Worm (Caenorhabditis elegans) whole organism, L4 larva: Measurements from ENCODE around the gene srt-41.
"Not testable (repeated sequence)": the region's sequence is repeated elsewhere in the genome, so short reads cannot be mapped to it uniquely, and the experiment has no call there.

Experiments
- F49E8.2 ChIP-seq: sonication (generic microtip); optimal IDR thresholded peaks from 2 replicates; lab custom pipeline; 2016; ENCODE audit warnings: missing compliant biosample characterization, mild to moderate bottlenecking, missing genetic modification characterization, borderline replicate concordance
- aha-1 ChIP-seq: fragments of 150-350 bp; peaks from one replicate; lab custom pipeline; 2014; ENCODE audit warnings: missing biosample characterization, missing genetic modification characterization
- lsy-2 ChIP-seq, 2 experiments: fragments of 150-350 bp in 1 of 2; sonication (generic microtip) in 1 of 2; optimal IDR thresholded peaks; 2 replicates each; lab custom pipeline; 2014 to 2017; ENCODE audit warnings: missing biosample characterization in 2 of 2, missing genetic modification characterization in 2 of 2
- rbr-2 ChIP-seq: sonication (generic microtip); optimal IDR thresholded peaks from 2 replicates; lab custom pipeline; 2016; ENCODE audit warnings: missing genotype, missing genetic modification characterization, missing compliant biosample characterization
- unc-130 ChIP-seq: sonication (generic microtip); optimal IDR thresholded peaks from 2 replicates; lab custom pipeline; 2016; ENCODE audit warnings: missing genetic modification reagents, missing genetic modification characterization, missing compliant biosample characterization
- ztf-11 ChIP-seq: fragments of 150-350 bp; optimal IDR thresholded peaks from 2 replicates; lab custom pipeline; 2014; ENCODE audit warnings: missing biosample characterization, missing genetic modification characterization
- ztf-7 ChIP-seq: fragments of 150-350 bp; optimal IDR thresholded peaks from 2 replicates; lab custom pipeline; 2014; ENCODE audit warnings: missing biosample characterization, missing genetic modification characterization

- TF ChIP-seq unc-130 (GFP tag; lab: Kevin White, UChicago); aha-1 (tag; lab: Kevin White, UChicago); F49E8.2 (tag; lab: Kevin White, UChicago); ztf-11 (tag; lab: Kevin White, UChicago); lsy-2 (tag; optimal IDR thresholded peaks at IDR 0.05; lab: Kevin White, UChicago); ztf-7 (tag; lab: Kevin White, UChicago); rbr-2 (tag; lab: Kevin White, UChicago): not testable (repeated sequence)
Observed at ce11 chrV:1849992-1850391, 47.0 kb upstream of the srt-41 start.
